Worm (Caenorhabditis elegans): Measurements from ENCODE around the gene B0244.10.

Gene B0244.10

DNA sequence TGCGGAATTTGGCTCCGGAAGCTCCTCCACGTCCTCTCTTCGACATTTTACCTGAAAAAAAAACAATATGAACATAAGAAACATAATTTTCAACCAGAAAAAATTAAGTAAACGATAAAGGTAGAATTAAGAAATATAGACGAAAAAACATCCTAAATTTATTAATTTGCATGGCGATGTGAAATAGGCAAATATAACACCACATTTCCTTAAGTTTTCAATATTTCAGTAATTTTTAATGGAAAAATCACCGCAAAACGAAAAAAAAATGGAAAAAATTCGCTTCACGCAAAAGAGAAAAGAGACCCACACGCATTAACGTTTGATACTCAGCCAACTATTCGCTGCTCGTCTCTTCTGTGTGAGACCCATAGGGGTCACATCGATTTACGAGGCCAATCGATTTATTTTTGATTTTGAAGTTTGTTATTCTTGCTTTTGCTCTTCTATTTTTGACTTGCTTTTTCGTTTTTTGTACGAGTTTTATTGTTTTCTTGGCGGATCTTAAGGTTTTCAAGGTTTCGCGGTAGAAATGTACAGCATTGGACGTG lies 28.8 kb upstream of the B0244.10 start, which contains the start of gene rpl-23 (continued):
- TF ChIP-seq nhr-25 (tag; optimal IDR thresholded peaks at IDR 0.05), result peak; percentile 97
- TF ChIP-seq ama-1 (optimal IDR thresholded peaks at IDR 0.05), result peak; percentile 36
- peak; percentile 3 for TF ChIP-seq ZK546.5 (tag; optimal IDR thresholded peaks at IDR 0.05)
- TF ChIP-seq ceh-28 (tag; optimal IDR thresholded peaks at IDR 0.05), result peak; percentile 96
- TF ChIP-seq fkh-10 (GFP tag; optimal IDR thresholded peaks at IDR 0.05), result peak; percentile 81
- peak; percentile 99 for TF ChIP-seq R02D3.7 (tag; optimal IDR thresholded peaks at IDR 0.05)
- TF ChIP-seq lsy-12 (tag; optimal IDR thresholded peaks at IDR 0.05), result peak; percentile 70
- TF ChIP-seq ceh-16 (tag; optimal IDR thresholded peaks at IDR 0.05), result peak; percentile 65
- TF ChIP-seq mdl-1 (tag; optimal IDR thresholded peaks at IDR 0.05), result no peak
- TF ChIP-seq mml-1 (tag; optimal IDR thresholded peaks at IDR 0.05), result no peak
- no peak for TF ChIP-seq unc-62 (GFP tag; optimal IDR thresholded peaks at IDR 0.05)
- TF ChIP-seq sea-2 (GFP tag; optimal IDR thresholded peaks at IDR 0.05), result no peak
- TF ChIP-seq lin-39 (tag; optimal IDR thresholded peaks at IDR 0.05), result peak; percentile 98
- TF ChIP-seq fkh-2 (tag; optimal IDR thresholded peaks at IDR 0.05), result no peak
- no peak for TF ChIP-seq unc-39 (tag; optimal IDR thresholded peaks at IDR 0.05)
- TF ChIP-seq snpc-4 (tag; optimal IDR thresholded peaks at IDR 0.05), result peak; percentile 84
- TF ChIP-seq nhr-237 (tag; optimal IDR thresholded peaks at IDR 0.05), result no peak
- TF ChIP-seq daf-12 (tag; optimal IDR thresholded peaks at IDR 0.05), result no peak

DNA sequence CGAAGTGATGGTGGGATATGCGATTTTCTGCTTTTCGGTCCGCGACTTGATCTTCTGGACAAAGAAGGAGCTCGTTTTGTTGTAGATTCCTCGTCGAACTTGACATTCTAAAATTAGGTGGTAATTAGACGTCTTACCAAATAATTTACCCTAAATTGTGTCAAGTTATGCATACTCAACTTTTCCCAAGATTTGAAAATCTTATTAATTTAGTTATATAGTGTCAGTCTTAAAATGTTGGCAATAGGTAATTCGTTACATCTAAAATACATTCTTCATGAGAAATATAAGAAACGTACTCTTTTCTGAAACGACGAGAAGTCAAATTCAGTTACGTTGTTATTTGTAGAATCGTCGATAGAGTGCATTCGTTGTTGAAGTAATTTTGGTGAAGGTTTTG lies 27.4 kb upstream of the B0244.10 start:
- TF ChIP-seq ama-1 (optimal IDR thresholded peaks at IDR 0.05) (peak; percentile 19), ceh-9 (tag; optimal IDR thresholded peaks at IDR 0.05) (no peak)

DNA sequence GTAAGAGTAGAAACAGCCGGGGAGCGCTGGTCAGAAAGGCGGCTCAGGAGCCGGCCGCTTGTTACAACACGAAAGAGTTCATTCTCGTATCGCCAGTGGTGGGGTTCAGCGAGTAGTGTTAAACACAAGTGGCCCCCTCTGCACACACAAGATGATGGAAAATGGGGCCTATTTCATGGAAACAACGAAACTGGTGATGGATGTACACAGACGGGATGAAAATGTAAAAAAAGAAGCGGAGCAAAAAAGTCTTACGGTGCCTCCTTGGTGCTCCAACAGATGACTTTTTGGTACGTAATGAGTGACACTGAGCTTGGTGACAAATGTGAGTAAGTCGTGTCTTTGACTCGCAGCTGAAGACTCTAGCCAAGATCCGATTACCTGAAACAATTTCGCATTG lies 26.9 kb upstream of the B0244.10 start:
- TF ChIP-seq mdl-1 (tag; optimal IDR thresholded peaks at IDR 0.05) (no peak), lin-39 (tag; optimal IDR thresholded peaks at IDR 0.05) (peak; percentile 69)

DNA sequence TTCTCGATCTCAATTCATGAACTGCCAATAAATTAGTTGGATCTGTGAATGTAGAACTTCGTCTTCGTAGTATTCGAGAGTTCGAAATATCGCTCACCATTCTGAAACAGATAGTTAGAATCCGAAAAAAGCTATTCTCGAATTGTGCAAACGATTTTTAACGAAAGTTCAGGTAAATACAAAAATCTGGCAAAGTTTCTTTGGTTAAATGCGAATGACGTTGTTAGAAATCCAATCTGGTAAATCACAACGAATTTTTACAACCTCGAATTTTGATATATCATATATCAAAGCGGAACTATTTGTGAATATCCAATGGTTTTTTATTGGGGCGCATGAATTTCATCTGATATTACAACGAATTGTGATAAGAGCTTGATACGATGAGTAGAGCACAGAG lies 25.7 kb upstream of the B0244.10 start, which contains the start of gene hpo-28:
Gene hpo-28, minus strand, starts transcription at position 101 of the 400 bp plus-strand sequence.
- TF ChIP-seq ceh-16 (tag; optimal IDR thresholded peaks at IDR 0.05) (no peak), elt-2 (tag; optimal IDR thresholded peaks at IDR 0.05) (peak; percentile 28), egl-27 (tag; optimal IDR thresholded peaks at IDR 0.05) (no peak), nhr-12 (tag; optimal IDR thresholded peaks at IDR 0.05) (no peak), fkh-2 (tag; optimal IDR thresholded peaks at IDR 0.05) (no peak)

DNA sequence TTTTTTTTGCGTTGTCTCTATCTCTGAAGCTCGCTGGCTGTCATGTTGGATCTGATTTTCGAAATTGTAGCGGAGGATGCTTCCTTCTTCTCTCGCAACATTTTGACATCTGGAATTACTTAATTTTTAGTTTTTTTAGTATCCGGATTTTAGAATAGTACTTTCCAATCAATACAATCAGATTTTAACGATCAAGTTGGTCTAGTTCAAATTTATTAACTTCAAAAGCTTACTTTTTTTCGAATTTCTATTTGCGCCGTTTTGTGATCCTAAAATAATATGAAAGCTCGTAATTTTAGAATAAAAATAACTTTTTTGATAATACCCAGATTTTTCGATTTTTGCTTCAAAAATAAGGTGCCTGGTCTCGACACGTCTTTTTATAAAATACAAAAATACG lies 24.9 kb upstream of the B0244.10 start, which contains the start of gene B0336.12:
Gene B0336.12, minus strand, starts transcription at position 101 of the 400 bp plus-strand sequence.
- TF ChIP-seq egl-5 (tag; optimal IDR thresholded peaks at IDR 0.05) (no peak), nhr-25 (tag; optimal IDR thresholded peaks at IDR 0.05) (no peak), snpc-4 (tag; optimal IDR thresholded peaks at IDR 0.05) (no peak)

DNA sequence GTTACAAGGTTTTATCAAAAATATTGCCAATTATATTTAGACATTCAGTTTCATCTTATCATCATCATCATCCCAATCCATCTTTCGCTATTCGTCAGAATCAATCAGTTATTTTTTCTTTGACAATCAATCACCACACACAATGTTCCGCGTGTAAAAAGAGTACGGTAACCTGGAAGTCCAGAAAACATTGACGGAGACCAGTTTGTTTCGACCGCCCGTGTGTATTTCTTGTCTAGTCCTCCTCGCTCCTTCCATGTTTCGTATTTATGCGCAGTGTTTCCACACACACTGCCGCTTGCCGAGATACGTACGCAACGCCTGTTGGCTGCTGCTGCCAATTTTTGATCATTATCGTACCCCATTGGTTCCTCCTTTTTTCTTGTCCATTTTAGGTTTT lies 24.3 kb upstream of the B0244.10 start:
- TF ChIP-seq nfya-1 (tag; optimal IDR thresholded peaks at IDR 0.05; ENCODE audit: insufficient read depth) (peak; percentile 95), nhr-43 (tag; optimal IDR thresholded peaks at IDR 0.05; ENCODE audit: poor library complexity, severe bottlenecking) (peak; percentile 81), hmg-11 (tag; optimal IDR thresholded peaks at IDR 0.05) (peak; percentile 5), elt-3 (tag; optimal IDR thresholded peaks at IDR 0.05) (no peak), lin-39 (tag; optimal IDR thresholded peaks at IDR 0.05) (peak; percentile 40), unc-62 (GFP tag; optimal IDR thresholded peaks at IDR 0.05) (peak; percentile 40), lsy-12 (tag; optimal IDR thresholded peaks at IDR 0.05) (peak; percentile 63), elt-1 (tag; optimal IDR thresholded peaks at IDR 0.05) (no peak), lin-15B (tag; optimal IDR thresholded peaks at IDR 0.05) (peak; percentile 55), nhr-12 (tag; optimal IDR thresholded peaks at IDR 0.05) (no peak), ama-1 (optimal IDR thresholded peaks at IDR 0.05) (peak; percentile 45), nhr-25 (tag; optimal IDR thresholded peaks at IDR 0.05) (peak; percentile 66), fkh-10 (GFP tag; optimal IDR thresholded peaks at IDR 0.05) (no peak), skn-1 (tag; optimal IDR thresholded peaks at IDR 0.05) (peak; percentile 18), elt-2 (tag; optimal IDR thresholded peaks at IDR 0.05) (peak; percentile 58), nhr-23 (tag; optimal IDR thresholded peaks at IDR 0.05) (peak; percentile 86), pqm-1 (tag; optimal IDR thresholded peaks at IDR 0.05) (peak; percentile 49), ceh-28 (tag; optimal IDR thresholded peaks at IDR 0.05) (peak; percentile 28)
